Worm (Caenorhabditis elegans): Measurements from ENCODE around the gene F31F7.2.
A peak's percentile ranks its signal among the peaks of the same experiment; 100 is the strongest.

- TF ChIP-seq xbp-1 (tag; optimal IDR thresholded peaks at IDR 0.05), result no peak
- TF ChIP-seq fkh-10 (GFP tag; optimal IDR thresholded peaks at IDR 0.05), result no peak
- no peak for TF ChIP-seq Y116A8C.19 (tag; optimal IDR thresholded peaks at IDR 0.05; ENCODE audit: borderline replicate concordance)
- no peak for TF ChIP-seq zag-1 (tag; optimal IDR thresholded peaks at IDR 0.05)
- TF ChIP-seq tbx-2 (tag; optimal IDR thresholded peaks at IDR 0.05), result no peak
- no peak for TF ChIP-seq efl-3 (GFP tag; optimal IDR thresholded peaks at IDR 0.05)
- peak in 1 of 6 experiments; percentile 69 for TF ChIP-seq elt-3 (tag; optimal IDR thresholded peaks at IDR 0.05)
- TF ChIP-seq lin-15B (tag; optimal IDR thresholded peaks at IDR 0.05), result no peak
- no peak for TF ChIP-seq nhr-28 (tag; optimal IDR thresholded peaks at IDR 0.05)
- TF ChIP-seq irx-1 (tag; optimal IDR thresholded peaks at IDR 0.05), result no peak
Measured at ce11 chrV:6275209-6275608, 4.6 kb downstream of the F31F7.2 start.

Data from whole organism, L1 larva.